Worm (Caenorhabditis elegans): ENCODE results near the gene cone-1.

- no peak for TF ChIP-seq nhr-76 (tag; optimal IDR thresholded peaks at IDR 0.05)
- no peak for TF ChIP-seq ceh-82 (tag; optimal IDR thresholded peaks at IDR 0.05)
- peak; percentile 69 for TF ChIP-seq lin-39 (tag; optimal IDR thresholded peaks at IDR 0.05)
These were observed 4.7 kb downstream of the cone-1 start for ce11 chrIII:2535122-2535521.

Measured in whole organism, L3 larva.